Worm (Caenorhabditis elegans): Measurements from ENCODE around the gene C38D9.2.
"Not testable (repeated sequence)": the region's sequence is repeated elsewhere in the genome, so short reads cannot be mapped to it uniquely, and the experiment has no call there.

The C38D9.2 gene

DNA sequence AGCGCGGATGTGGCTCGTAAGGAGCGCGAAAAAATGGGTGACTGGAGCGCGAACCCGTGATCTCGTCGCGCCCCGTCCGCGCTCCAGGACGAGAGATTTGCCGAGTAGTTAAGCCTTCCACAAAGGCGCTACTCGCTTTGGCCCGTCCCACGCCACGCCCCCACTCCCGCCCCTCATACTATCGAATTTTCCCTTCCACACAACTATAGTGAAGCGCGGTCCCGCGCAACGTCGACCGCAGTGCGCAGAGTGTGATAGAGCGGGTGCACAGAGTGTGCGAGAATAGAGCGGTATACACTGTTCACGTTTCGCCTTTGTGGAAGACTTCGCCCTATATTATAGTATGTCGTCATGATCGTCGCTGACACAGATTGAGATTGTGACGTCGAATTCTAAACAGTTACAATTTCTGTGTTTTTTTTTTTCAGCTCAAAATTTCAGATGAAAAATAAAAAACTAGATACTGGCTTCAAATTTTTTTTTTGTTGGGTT lies 17.4 kb downstream of the C38D9.2 start, which contains the start of gene fbxa-133:
Gene fbxa-133, plus strand, starts transcription at position 442 of the 492 bp plus-strand sequence.
- TF ChIP-seq klf-2 (GFP tag; conservative IDR thresholded peaks at IDR 0.05); tab-1 (GFP tag; IDR thresholded peaks at IDR 0.05); flt-1 (GFP tag; IDR thresholded peaks at IDR 0.05): not testable (repeated sequence)

ce11 chrV:17595691-17596090 lies 28.7 kb downstream of the C38D9.2 start:
- TF ChIP-seq ztf-23 (GFP tag; IDR thresholded peaks at IDR 0.05) = no peak
- no peak for TF ChIP-seq klf-2 (GFP tag; conservative IDR thresholded peaks at IDR 0.05)
- TF ChIP-seq cog-1 (tag; optimal IDR thresholded peaks at IDR 0.05) = no peak
- TF ChIP-seq flt-1 (GFP tag; IDR thresholded peaks at IDR 0.05) = no peak
- no peak for TF ChIP-seq med-1 (GFP tag; optimal IDR thresholded peaks at IDR 0.05; ENCODE audit: insufficient read depth)
- TF ChIP-seq ref-1 (GFP tag; conservative IDR thresholded peaks at IDR 0.05) = no peak
- TF ChIP-seq ztf-29 (GFP tag; IDR thresholded peaks at IDR 0.05) = no peak
- no peak for TF ChIP-seq tab-1 (GFP tag; IDR thresholded peaks at IDR 0.05)
- TF ChIP-seq T22C8.4 (GFP tag; IDR thresholded peaks at IDR 0.05) = no peak

DNA sequence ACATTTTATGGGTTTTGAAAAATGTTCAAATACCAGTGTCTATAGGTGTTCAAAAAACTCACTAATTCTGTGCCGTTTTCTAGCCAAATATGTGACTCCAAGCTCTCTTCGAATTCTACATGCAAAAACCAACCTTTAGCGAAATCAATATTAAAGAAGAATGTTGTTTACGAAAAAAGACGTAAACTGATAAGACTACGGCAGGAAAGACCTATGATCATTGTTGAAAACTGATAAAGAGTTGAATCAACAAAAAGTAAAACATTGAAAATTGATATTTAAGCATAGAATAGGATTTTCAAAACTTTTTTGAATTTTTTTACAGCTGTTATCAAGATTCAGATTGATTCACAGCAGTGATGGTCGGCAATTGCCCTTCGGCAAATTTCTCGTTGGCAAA lies 31.9 kb downstream of the C38D9.2 start, which contains the start of gene Y6G8.2:
Gene Y6G8.2, minus strand, starts transcription at position 147 of the 400 bp plus-strand sequence.
- TF ChIP-seq flt-1 (GFP tag; IDR thresholded peaks at IDR 0.05) (no peak), cog-1 (tag; optimal IDR thresholded peaks at IDR 0.05) (no peak), ztf-23 (GFP tag; IDR thresholded peaks at IDR 0.05) (no peak), klf-2 (GFP tag; conservative IDR thresholded peaks at IDR 0.05) (no peak), tab-1 (GFP tag; IDR thresholded peaks at IDR 0.05) (no peak), T22C8.4 (GFP tag; IDR thresholded peaks at IDR 0.05) (no peak)

DNA sequence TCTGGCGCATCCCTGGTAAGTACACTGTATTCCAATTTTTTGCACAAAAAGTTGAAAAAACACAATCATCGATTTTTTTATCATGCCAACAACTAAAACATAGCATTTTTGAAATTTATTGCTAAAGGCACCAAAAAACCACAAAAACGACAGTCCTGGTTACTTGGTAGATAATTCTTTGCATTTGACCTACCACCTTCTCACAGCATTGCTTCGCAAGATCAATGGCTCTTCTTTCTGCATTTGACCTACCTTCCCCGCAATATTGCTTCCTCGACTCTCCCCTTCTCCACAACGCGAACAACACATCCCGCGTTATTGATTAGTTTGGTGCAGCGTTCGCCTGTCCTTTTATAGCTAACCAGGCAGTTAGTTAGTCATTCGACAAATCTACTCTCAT lies 34.6 kb downstream of the C38D9.2 start, which contains the start of gene ztf-25:
Gene ztf-25, plus strand, starts transcription at position 301 of the 400 bp plus-strand sequence.
- TF ChIP-seq cog-1 (tag; optimal IDR thresholded peaks at IDR 0.05) = no peak
- TF ChIP-seq klf-2 (GFP tag; conservative IDR thresholded peaks at IDR 0.05) = no peak
- no peak for TF ChIP-seq T22C8.4 (GFP tag; IDR thresholded peaks at IDR 0.05)
- TF ChIP-seq tab-1 (GFP tag; IDR thresholded peaks at IDR 0.05) = no peak

- TF ChIP-seq klf-2 (GFP tag; conservative IDR thresholded peaks at IDR 0.05); tab-1 (GFP tag; IDR thresholded peaks at IDR 0.05); cog-1 (tag; optimal IDR thresholded peaks at IDR 0.05): not testable (repeated sequence)
Measured at ce11 chrV:17606050-17606449, 39.1 kb downstream of the C38D9.2 start, which contains the start of gene Y6G8.16. Gene Y6G8.16, plus strand, starts transcription at chrV:17606350.

- no peak for TF ChIP-seq cog-1 (tag; optimal IDR thresholded peaks at IDR 0.05)
- TF ChIP-seq ztf-23 (GFP tag; IDR thresholded peaks at IDR 0.05) = no peak
- TF ChIP-seq med-1 (GFP tag; optimal IDR thresholded peaks at IDR 0.05; ENCODE audit: insufficient read depth) = no peak
- no peak for TF ChIP-seq flt-1 (GFP tag; IDR thresholded peaks at IDR 0.05)
- TF ChIP-seq klf-2 (GFP tag; conservative IDR thresholded peaks at IDR 0.05) = no peak
- TF ChIP-seq ztf-29 (GFP tag; IDR thresholded peaks at IDR 0.05) = no peak
- TF ChIP-seq tab-1 (GFP tag; IDR thresholded peaks at IDR 0.05) = no peak
- no peak for TF ChIP-seq ref-1 (GFP tag; conservative IDR thresholded peaks at IDR 0.05)
- TF ChIP-seq T22C8.4 (GFP tag; IDR thresholded peaks at IDR 0.05) = no peak
Measured at ce11 chrV:17607797-17608196, 40.8 kb downstream of the C38D9.2 start, which contains the start of gene srz-91. Gene srz-91, plus strand, starts transcription at chrV:17608097.

- not testable (repeated sequence) for TF ChIP-seq cog-1 (tag; optimal IDR thresholded peaks at IDR 0.05); ztf-23 (GFP tag; IDR thresholded peaks at IDR 0.05); med-1 (GFP tag; optimal IDR thresholded peaks at IDR 0.05; ENCODE audit: insufficient read depth)
Measured at ce11 chrV:17610503-17610902, 43.6 kb downstream of the C38D9.2 start, which contains the start of gene Y6G8.15. Gene Y6G8.15, minus strand, starts transcription at chrV:17610603.

ce11 chrV:17614251-17614650 lies 47.3 kb downstream of the C38D9.2 start, which contains the start of gene Y6G8.14:
Gene Y6G8.14, minus strand, starts transcription at chrV:17614351.
- TF ChIP-seq cog-1 (tag; optimal IDR thresholded peaks at IDR 0.05) (no peak), T22C8.4 (GFP tag; IDR thresholded peaks at IDR 0.05) (no peak), klf-2 (GFP tag; conservative IDR thresholded peaks at IDR 0.05) (no peak), ztf-29 (GFP tag; IDR thresholded peaks at IDR 0.05) (no peak), med-1 (GFP tag; optimal IDR thresholded peaks at IDR 0.05; ENCODE audit: insufficient read depth) (no peak), ref-1 (GFP tag; conservative IDR thresholded peaks at IDR 0.05) (no peak), tab-1 (GFP tag; IDR thresholded peaks at IDR 0.05) (no peak), ztf-23 (GFP tag; IDR thresholded peaks at IDR 0.05) (no peak), flt-1 (GFP tag; IDR thresholded peaks at IDR 0.05) (no peak)

DNA sequence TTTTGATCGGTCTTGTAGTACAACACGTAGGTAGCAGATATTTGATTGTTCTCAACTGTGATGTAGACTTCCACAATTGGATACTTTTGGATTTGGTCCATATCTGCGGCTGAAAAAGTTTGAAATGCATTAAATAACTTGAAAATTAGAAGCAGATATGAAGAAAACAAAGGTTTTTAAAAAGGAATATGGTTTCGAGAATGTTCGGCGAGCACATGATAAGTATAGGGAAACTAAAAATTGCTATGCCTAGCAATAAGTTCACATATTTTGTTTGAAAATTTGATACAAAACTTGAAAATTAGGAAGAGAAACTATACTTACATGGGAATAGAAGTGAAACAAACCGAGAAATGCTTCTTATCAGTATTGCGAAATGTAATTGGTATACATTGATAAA lies 48.7 kb downstream of the C38D9.2 start, which contains the start of gene Y6G8.5:
Gene Y6G8.5, minus strand, starts transcription at position 101 of the 400 bp plus-strand sequence.
- no peak for TF ChIP-seq ref-1 (GFP tag; conservative IDR thresholded peaks at IDR 0.05)
- TF ChIP-seq T22C8.4 (GFP tag; IDR thresholded peaks at IDR 0.05) = no peak
- TF ChIP-seq ztf-23 (GFP tag; IDR thresholded peaks at IDR 0.05) = no peak
- no peak for TF ChIP-seq med-1 (GFP tag; optimal IDR thresholded peaks at IDR 0.05; ENCODE audit: insufficient read depth)
- TF ChIP-seq flt-1 (GFP tag; IDR thresholded peaks at IDR 0.05) = no peak
- no peak for TF ChIP-seq cog-1 (tag; optimal IDR thresholded peaks at IDR 0.05)
- no peak for TF ChIP-seq tab-1 (GFP tag; IDR thresholded peaks at IDR 0.05)
- TF ChIP-seq klf-2 (GFP tag; conservative IDR thresholded peaks at IDR 0.05) = no peak
- TF ChIP-seq ztf-29 (GFP tag; IDR thresholded peaks at IDR 0.05) = no peak

ce11 chrV:17616807-17617206 lies 49.9 kb downstream of the C38D9.2 start, which contains the start of gene Y6G8.6:
Gene Y6G8.6, minus strand, starts transcription at chrV:17616904.
- TF ChIP-seq klf-2 (GFP tag; conservative IDR thresholded peaks at IDR 0.05) = no peak
- no peak for TF ChIP-seq ref-1 (GFP tag; conservative IDR thresholded peaks at IDR 0.05)
- TF ChIP-seq ztf-29 (GFP tag; IDR thresholded peaks at IDR 0.05) = no peak
- TF ChIP-seq cog-1 (tag; optimal IDR thresholded peaks at IDR 0.05) = no peak
- no peak for TF ChIP-seq ztf-23 (GFP tag; IDR thresholded peaks at IDR 0.05)
- TF ChIP-seq med-1 (GFP tag; optimal IDR thresholded peaks at IDR 0.05; ENCODE audit: insufficient read depth) = no peak
- TF ChIP-seq flt-1 (GFP tag; IDR thresholded peaks at IDR 0.05) = no peak
- TF ChIP-seq T22C8.4 (GFP tag; IDR thresholded peaks at IDR 0.05) = no peak
- no peak for TF ChIP-seq tab-1 (GFP tag; IDR thresholded peaks at IDR 0.05)
